Comparison of ENCODE assay signal across 1 fruit fly cellular context in the genomic region with DNA sequence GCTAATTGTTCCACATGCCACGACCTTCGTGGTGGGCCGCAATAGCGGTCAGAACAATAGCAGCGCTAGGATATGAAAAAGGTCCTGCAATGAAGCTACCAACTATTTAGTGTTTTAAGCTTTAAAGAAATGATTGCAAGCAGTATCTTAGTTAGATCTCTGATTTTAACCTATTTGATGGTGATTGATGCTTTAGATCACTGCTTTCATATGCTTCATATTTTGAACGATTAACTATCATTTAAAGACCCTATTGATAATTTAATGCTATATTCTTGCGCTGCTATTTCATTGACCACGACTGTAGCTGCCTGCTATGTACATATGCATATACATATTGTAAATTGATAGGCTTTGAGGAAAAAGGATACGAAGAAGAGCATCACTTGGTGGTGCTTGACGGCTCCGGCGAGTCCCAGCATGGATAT.
TF ChIP-seq lines count a peak whose summit lies in the region.

No protein-coding gene starts in this region.

TF ChIP-seq in whole organism, embryonic, 481 proteins besides CTCF, POLR2A, EP300 and RAD21 (continued from another document and continues in another):
- TF ChIP-seq CG18599 (GFP tag; optimal IDR thresholded peaks at IDR 0.05; lab: Kevin White, UChicago): peak; percentile 89
- no peak for TF ChIP-seq CG31365 (tag; optimal IDR thresholded peaks at IDR 0.05; lab: Kevin White, UChicago)
- no peak for TF ChIP-seq h (optimal IDR thresholded peaks at IDR 0.05; lab: Kevin White, UChicago)
- peak; percentile 55 for TF ChIP-seq CG7987 (GFP tag; optimal IDR thresholded peaks at IDR 0.05; lab: Kevin White, UChicago)
- no peak for TF ChIP-seq MESR4 (GFP tag; optimal IDR thresholded peaks at IDR 0.05; lab: Kevin White, UChicago)
- TF ChIP-seq E2f2 (GFP tag; IDR thresholded peaks at IDR 0.05; lab: Robert Waterston, UW): no peak
- peak; percentile 46 for TF ChIP-seq CG6654 (GFP tag; optimal IDR thresholded peaks at IDR 0.05; lab: Kevin White, UChicago)
- TF ChIP-seq CG11504 (tag; optimal IDR thresholded peaks at IDR 0.05; lab: Kevin White, UChicago): peak; percentile 86
- peak; percentile 23; the same call in 1 of the 2 replicates for TF ChIP-seq ranshi (GFP tag; IDR thresholded peaks at IDR 0.05; lab: Robert Waterston, UW)
- no peak for TF ChIP-seq ci (GFP tag; IDR thresholded peaks at IDR 0.05; lab: Robert Waterston, UW)
- TF ChIP-seq Vsx1 (GFP tag; optimal IDR thresholded peaks at IDR 0.05; lab: Kevin White, UChicago): no peak
- TF ChIP-seq tx (GFP tag; optimal IDR thresholded peaks at IDR 0.05; lab: Kevin White, UChicago): peak; percentile 3
- no peak for TF ChIP-seq HLHmδ (GFP tag; optimal IDR thresholded peaks at IDR 0.05; lab: Kevin White, UChicago)
- TF ChIP-seq sens-2 (GFP tag; IDR thresholded peaks at IDR 0.05; lab: Robert Waterston, UW): no peak
- no peak for TF ChIP-seq Bteb2 (GFP tag; optimal IDR thresholded peaks at IDR 0.05; lab: Kevin White, UChicago)
- no peak for TF ChIP-seq CG7372 (GFP tag; IDR thresholded peaks at IDR 0.05; lab: Robert Waterston, UW)
- TF ChIP-seq tin (GFP tag; optimal IDR thresholded peaks at IDR 0.05; lab: Kevin White, UChicago): peak; percentile 85
- peak; percentile 71 for TF ChIP-seq CG6254 (GFP tag; optimal IDR thresholded peaks at IDR 0.05; lab: Kevin White, UChicago)
- TF ChIP-seq p53 (GFP tag; optimal IDR thresholded peaks at IDR 0.05; lab: Kevin White, UChicago): peak; percentile 31
- TF ChIP-seq Lhr (GFP tag; optimal IDR thresholded peaks at IDR 0.05; lab: Kevin White, UChicago): no peak
- no peak for TF ChIP-seq sc (optimal IDR thresholded peaks at IDR 0.05; lab: Kevin White, UChicago)
- no peak for TF ChIP-seq sc (GFP tag; optimal IDR thresholded peaks at IDR 0.05; lab: Kevin White, UChicago)
- TF ChIP-seq CG10959 (GFP tag; IDR thresholded peaks at IDR 0.05; lab: Robert Waterston, UW): peak; percentile 58; the same call in 1 of the 2 replicates
- peak; percentile 49 for TF ChIP-seq CG13775 (GFP tag; optimal IDR thresholded peaks at IDR 0.05; lab: Kevin White, UChicago)
- TF ChIP-seq NC2β (GFP tag; optimal IDR thresholded peaks at IDR 0.05; lab: Kevin White, UChicago): no peak
- TF ChIP-seq CG14667 (GFP tag; IDR thresholded peaks at IDR 0.05; lab: Robert Waterston, UW): peak; percentile 40
- TF ChIP-seq CG10979 (tag; optimal IDR thresholded peaks at IDR 0.05; lab: Kevin White, UChicago): peak; percentile 50
- TF ChIP-seq CG7357 (GFP tag; IDR thresholded peaks at IDR 0.05; lab: Robert Waterston, UW): peak; percentile 58; the same call in 1 of the 3 replicates
- TF ChIP-seq Opbp (GFP tag; IDR thresholded peaks at IDR 0.05; lab: Robert Waterston, UW; ENCODE audit: partially characterized antibody): no peak
- TF ChIP-seq Six4 (GFP tag; optimal IDR thresholded peaks at IDR 0.05; lab: Kevin White, UChicago): peak; percentile 70
- TF ChIP-seq CG15514 (GFP tag; optimal IDR thresholded peaks at IDR 0.05; lab: Kevin White, UChicago): peak; percentile 68
- no peak for TF ChIP-seq Dip2 (GFP tag; IDR thresholded peaks at IDR 0.05; lab: Robert Waterston, UW)
- TF ChIP-seq Usf (GFP tag; optimal IDR thresholded peaks at IDR 0.05; lab: Kevin White, UChicago): no peak
- TF ChIP-seq gfzf (GFP tag; optimal IDR thresholded peaks at IDR 0.05; lab: Kevin White, UChicago): no peak
- TF ChIP-seq mirr (GFP tag; optimal IDR thresholded peaks at IDR 0.05; lab: Kevin White, UChicago): peak; percentile 24
- TF ChIP-seq Oaz (GFP tag; IDR thresholded peaks at IDR 0.05; lab: Robert Waterston, UW): no peak
- no peak for TF ChIP-seq CG13287 (GFP tag; IDR thresholded peaks at IDR 0.05; lab: Robert Waterston, UW; ENCODE audit: partially characterized antibody)
- TF ChIP-seq Jarid2 (GFP tag; optimal IDR thresholded peaks at IDR 0.05; lab: Kevin White, UChicago): peak; percentile 16
- peak; percentile 19 for TF ChIP-seq CG13894 (tag; optimal IDR thresholded peaks at IDR 0.05; lab: Kevin White, UChicago)
- no peak for TF ChIP-seq chif (GFP tag; optimal IDR thresholded peaks at IDR 0.05; lab: Kevin White, UChicago)
- no peak for TF ChIP-seq br (optimal IDR thresholded peaks at IDR 0.05; lab: Kevin White, UChicago)
- TF ChIP-seq ase (GFP tag; IDR thresholded peaks at IDR 0.05; lab: Robert Waterston, UW): no peak
- peak; percentile 76 for TF ChIP-seq bcd (GFP tag; optimal IDR thresholded peaks at IDR 0.05; lab: Kevin White, UChicago)
- peak; percentile 56 for TF ChIP-seq btn (GFP tag; optimal IDR thresholded peaks at IDR 0.05; lab: Kevin White, UChicago)
- TF ChIP-seq Sin3A (optimal IDR thresholded peaks at IDR 0.05; lab: Kevin White, UChicago): no peak
- TF ChIP-seq CG11398 (GFP tag; optimal IDR thresholded peaks at IDR 0.05; lab: Kevin White, UChicago): no peak
- TF ChIP-seq CkIIα-i1 (GFP tag; IDR thresholded peaks at IDR 0.05; lab: Robert Waterston, UW): no peak
- TF ChIP-seq zfh1 (GFP tag; IDR thresholded peaks at IDR 0.05; lab: Robert Waterston, UW): peak; percentile 59; the same call in 1 of the 3 replicates
- no peak for TF ChIP-seq ara (GFP tag; IDR thresholded peaks at IDR 0.05; lab: Robert Waterston, UW)
- no peak for TF ChIP-seq Optix (GFP tag; IDR thresholded peaks at IDR 0.05; lab: Robert Waterston, UW)
- no peak for TF ChIP-seq cas (GFP tag; IDR thresholded peaks at IDR 0.05; lab: Robert Waterston, UW)
- no peak for TF ChIP-seq tup (GFP tag; optimal IDR thresholded peaks at IDR 0.05; lab: Kevin White, UChicago)
- peak; percentile 85 for TF ChIP-seq CG18476 (GFP tag; optimal IDR thresholded peaks at IDR 0.05; lab: Kevin White, UChicago)
- TF ChIP-seq repo (GFP tag; optimal IDR thresholded peaks at IDR 0.05; lab: Kevin White, UChicago): peak; percentile 70
- no peak for TF ChIP-seq Sry-β (GFP tag; optimal IDR thresholded peaks at IDR 0.05; lab: Kevin White, UChicago)
- TF ChIP-seq bowl (GFP tag; IDR thresholded peaks at IDR 0.05; lab: Robert Waterston, UW): no peak
- peak; percentile 74 for TF ChIP-seq scrt (GFP tag; optimal IDR thresholded peaks at IDR 0.05; lab: Kevin White, UChicago)
- peak; percentile 64 for TF ChIP-seq gem (tag; optimal IDR thresholded peaks at IDR 0.05; lab: Kevin White, UChicago)
- TF ChIP-seq CG4328 (GFP tag; optimal IDR thresholded peaks at IDR 0.05; lab: Kevin White, UChicago): no peak
- no peak for TF ChIP-seq pzg (GFP tag; optimal IDR thresholded peaks at IDR 0.05; lab: Kevin White, UChicago)
- TF ChIP-seq rib (GFP tag; IDR thresholded peaks at IDR 0.05; lab: Robert Waterston, UW): no peak
- TF ChIP-seq CG10462 (GFP tag; optimal IDR thresholded peaks at IDR 0.05; lab: Kevin White, UChicago): no peak
- TF ChIP-seq Fer2 (tag; optimal IDR thresholded peaks at IDR 0.05; lab: Kevin White, UChicago): peak; percentile 2
- TF ChIP-seq CG8359 (GFP tag; optimal IDR thresholded peaks at IDR 0.05; lab: Kevin White, UChicago; ENCODE audit: borderline replicate concordance): no peak
- TF ChIP-seq hb (GFP tag; IDR thresholded peaks at IDR 0.05; lab: Robert Waterston, UW; ENCODE audit: partially characterized antibody): no peak
- TF ChIP-seq Blimp-1 (GFP tag; optimal IDR thresholded peaks at IDR 0.05; lab: Kevin White, UChicago): peak; percentile 75
- TF ChIP-seq CG12299 (tag; optimal IDR thresholded peaks at IDR 0.05; lab: Kevin White, UChicago): peak; percentile 34
- no peak for TF ChIP-seq CG34376 (GFP tag; optimal IDR thresholded peaks at IDR 0.05; lab: Kevin White, UChicago)
- TF ChIP-seq CG30403 (GFP tag; optimal IDR thresholded peaks at IDR 0.05; lab: Kevin White, UChicago): peak; percentile 62
- TF ChIP-seq CG17359 (tag; optimal IDR thresholded peaks at IDR 0.05; lab: Kevin White, UChicago): peak; percentile 87
- peak; percentile 12 for TF ChIP-seq az2 (GFP tag; optimal IDR thresholded peaks at IDR 0.05; lab: Kevin White, UChicago)
- peak; percentile 67 for TF ChIP-seq CG2120 (GFP tag; optimal IDR thresholded peaks at IDR 0.05; lab: Kevin White, UChicago)
- TF ChIP-seq Pdp1 (GFP tag; optimal IDR thresholded peaks at IDR 0.05; lab: Kevin White, UChicago): peak; percentile 41 to 82
- TF ChIP-seq CG16779 (GFP tag; IDR thresholded peaks at IDR 0.05; lab: Robert Waterston, UW): 0 out of 2 replicates have a peak, but pooled peaks have one; percentile 19
- peak; percentile 48 for TF ChIP-seq slou (GFP tag; optimal IDR thresholded peaks at IDR 0.05; lab: Kevin White, UChicago)
- no peak for TF ChIP-seq gt (GFP tag; IDR thresholded peaks at IDR 0.05; lab: Robert Waterston, UW)
- TF ChIP-seq D (optimal IDR thresholded peaks at IDR 0.05; lab: Kevin White, UChicago): no peak
- peak; percentile 82 for TF ChIP-seq D (GFP tag; optimal IDR thresholded peaks at IDR 0.05; lab: Kevin White, UChicago)
- no peak for TF ChIP-seq Nf-YB (GFP tag; optimal IDR thresholded peaks at IDR 0.05; lab: Kevin White, UChicago)
- TF ChIP-seq Oli (tag; optimal IDR thresholded peaks at IDR 0.05; lab: Kevin White, UChicago): peak; percentile 45
- no peak for TF ChIP-seq Ssrp (tag; optimal IDR thresholded peaks at IDR 0.05; lab: Kevin White, UChicago)
- peak; percentile 42; the same call in 1 of the 2 replicates for TF ChIP-seq MBD-R2 (GFP tag; IDR thresholded peaks at IDR 0.05; lab: Robert Waterston, UW)
- TF ChIP-seq CG10366 (GFP tag; IDR thresholded peaks at IDR 0.05; lab: Robert Waterston, UW): peak; percentile 33; the same call in 1 of the 2 replicates
- TF ChIP-seq CG15073 (GFP tag; optimal IDR thresholded peaks at IDR 0.05; lab: Kevin White, UChicago): no peak
- no peak for TF ChIP-seq CG6272 (GFP tag; IDR thresholded peaks at IDR 0.05; lab: Robert Waterston, UW)
- no peak for TF ChIP-seq CG4617 (GFP tag; optimal IDR thresholded peaks at IDR 0.05; lab: Kevin White, UChicago; ENCODE audit: borderline replicate concordance)
- TF ChIP-seq wor (GFP tag; IDR thresholded peaks at IDR 0.05; lab: Robert Waterston, UW): no peak
- peak; percentile 35; the same call in 2 of the 3 replicates for TF ChIP-seq row (GFP tag; IDR thresholded peaks at IDR 0.05; lab: Robert Waterston, UW)
- TF ChIP-seq CG2889 (GFP tag; IDR thresholded peaks at IDR 0.05; lab: Robert Waterston, UW): no peak
- peak; percentile 55 for TF ChIP-seq Ets97D (GFP tag; optimal IDR thresholded peaks at IDR 0.05; lab: Kevin White, UChicago)
- TF ChIP-seq Dp (GFP tag; optimal IDR thresholded peaks at IDR 0.05; lab: Kevin White, UChicago): no peak
- TF ChIP-seq disco-r (GFP tag; optimal IDR thresholded peaks at IDR 0.05; lab: Kevin White, UChicago): no peak
- TF ChIP-seq CG10543 (GFP tag; optimal IDR thresholded peaks at IDR 0.05; lab: Kevin White, UChicago): peak; percentile 48
- TF ChIP-seq Meics (GFP tag; optimal IDR thresholded peaks at IDR 0.05; lab: Kevin White, UChicago): peak; percentile 31
- TF ChIP-seq CG7745 (tag; optimal IDR thresholded peaks at IDR 0.05; lab: Kevin White, UChicago): no peak
- TF ChIP-seq CG1832 (GFP tag; optimal IDR thresholded peaks at IDR 0.05; lab: Kevin White, UChicago): no peak
- TF ChIP-seq ATbp (GFP tag; optimal IDR thresholded peaks at IDR 0.05; lab: Kevin White, UChicago): peak; percentile 27
- TF ChIP-seq CG16815 (GFP tag; optimal IDR thresholded peaks at IDR 0.05; lab: Kevin White, UChicago): peak; percentile 24
- peak; percentile 75 for TF ChIP-seq MTF-1 (GFP tag; optimal IDR thresholded peaks at IDR 0.05; lab: Kevin White, UChicago; ENCODE audit: borderline replicate concordance)
- TF ChIP-seq ab (GFP tag; optimal IDR thresholded peaks at IDR 0.05; lab: Kevin White, UChicago): no peak
- TF ChIP-seq CG3163 (GFP tag; optimal IDR thresholded peaks at IDR 0.05; lab: Kevin White, UChicago): no peak
- no peak for TF ChIP-seq zfh2 (GFP tag; optimal IDR thresholded peaks at IDR 0.05; lab: Kevin White, UChicago)
- no peak for TF ChIP-seq CG3065 (GFP tag; optimal IDR thresholded peaks at IDR 0.05; lab: Kevin White, UChicago)
- TF ChIP-seq aop (GFP tag; IDR thresholded peaks at IDR 0.05; lab: Robert Waterston, UW): no peak
- TF ChIP-seq CG13624 (GFP tag; optimal IDR thresholded peaks at IDR 0.05; lab: Kevin White, UChicago): peak; percentile 87
- no peak for TF ChIP-seq CG34422 (GFP tag; IDR thresholded peaks at IDR 0.05; lab: Robert Waterston, UW)
- TF ChIP-seq ham (GFP tag; IDR thresholded peaks at IDR 0.05; lab: Robert Waterston, UW): no peak
- TF ChIP-seq CG18764 (GFP tag; optimal IDR thresholded peaks at IDR 0.05; lab: Kevin White, UChicago): peak; percentile 74
- no peak for TF ChIP-seq sna (GFP tag; IDR thresholded peaks at IDR 0.05; lab: Robert Waterston, UW; ENCODE audit: partially characterized antibody)
- TF ChIP-seq CG30431 (GFP tag; optimal IDR thresholded peaks at IDR 0.05; lab: Kevin White, UChicago): no peak
- no peak for TF ChIP-seq Lim3 (GFP tag; IDR thresholded peaks at IDR 0.05; lab: Robert Waterston, UW)
- TF ChIP-seq CG12236 (GFP tag; optimal IDR thresholded peaks at IDR 0.05; lab: Kevin White, UChicago): no peak
- TF ChIP-seq Eip74EF (GFP tag; optimal IDR thresholded peaks at IDR 0.05; lab: Kevin White, UChicago): peak in 1 of 2 experiments; percentile 68
- TF ChIP-seq bigmax (GFP tag; optimal IDR thresholded peaks at IDR 0.05; lab: Kevin White, UChicago): no peak
- TF ChIP-seq Antp (GFP tag; optimal IDR thresholded peaks at IDR 0.05; lab: Kevin White, UChicago): peak; percentile 30
- TF ChIP-seq vnd (GFP tag; IDR thresholded peaks at IDR 0.05; lab: Robert Waterston, UW; ENCODE audit: partially characterized antibody): no peak
- TF ChIP-seq amos (GFP tag; IDR thresholded peaks at IDR 0.05; lab: Robert Waterston, UW; ENCODE audit: partially characterized antibody): no peak
- no peak for TF ChIP-seq fd102C (GFP tag; optimal IDR thresholded peaks at IDR 0.05; lab: Kevin White, UChicago)
- TF ChIP-seq CG14965 (GFP tag; optimal IDR thresholded peaks at IDR 0.05; lab: Kevin White, UChicago; ENCODE audit: borderline replicate concordance): peak; percentile 27
- TF ChIP-seq CG9727 (GFP tag; optimal IDR thresholded peaks at IDR 0.05; lab: Kevin White, UChicago): peak; percentile 90
- TF ChIP-seq bbx (GFP tag; IDR thresholded peaks at IDR 0.05; lab: Robert Waterston, UW; ENCODE audit: partially characterized antibody): no peak
- peak; percentile 52 for TF ChIP-seq CG7556 (GFP tag; optimal IDR thresholded peaks at IDR 0.05; lab: Kevin White, UChicago)
- peak; percentile 36 for TF ChIP-seq CG8290 (GFP tag; optimal IDR thresholded peaks at IDR 0.05; lab: Kevin White, UChicago)
- TF ChIP-seq CG8290 (tag; optimal IDR thresholded peaks at IDR 0.05; lab: Kevin White, UChicago): peak in 1 of 2 experiments; percentile 23
- no peak for TF ChIP-seq gsb (GFP tag; IDR thresholded peaks at IDR 0.05; lab: Robert Waterston, UW)
- TF ChIP-seq lola (GFP tag; optimal IDR thresholded peaks at IDR 0.05; lab: Kevin White, UChicago): peak in 1 of 3 experiments; percentile 16
- TF ChIP-seq HLH4C (GFP tag; IDR thresholded peaks at IDR 0.05; lab: Robert Waterston, UW; ENCODE audit: partially characterized antibody): no peak
